Worm (Caenorhabditis elegans) whole organism, L3 larva: ENCODE data around the gene fbxa-47.
A peak's percentile ranks its signal among the peaks of the same experiment; 100 is the strongest.

Experiments
- R02D3.7 ChIP-seq: fragments of 150-350 bp; optimal IDR thresholded peaks from 2 replicates; lab custom pipeline; 2014; ENCODE audit warnings: missing biosample characterization, missing genetic modification characterization
- ZK546.5 ChIP-seq: sonication (generic microtip); optimal IDR thresholded peaks from 2 replicates; lab custom pipeline; 2017; ENCODE audit warnings: missing biosample characterization, missing genetic modification characterization
- aly-2 ChIP-seq: fragments of 150-350 bp; optimal IDR thresholded peaks from 2 replicates; lab custom pipeline; 2014; ENCODE audit warnings: missing biosample characterization, missing genetic modification characterization
- ama-1 ChIP-seq: fragments of 150-350 bp; optimal IDR thresholded peaks from 2 replicates; lab custom pipeline; 2018
- ceh-16 ChIP-seq: sonication (generic microtip); optimal IDR thresholded peaks from 2 replicates; lab custom pipeline; 2017; ENCODE audit warnings: missing biosample characterization, missing genetic modification characterization
- ceh-28 ChIP-seq: fragments of 150-350 bp; optimal IDR thresholded peaks from 2 replicates; lab custom pipeline; 2014; ENCODE audit warnings: missing biosample characterization, missing genetic modification reagents, missing genetic modification characterization
- ceh-82 ChIP-seq: fragments of 150-350 bp; optimal IDR thresholded peaks from 2 replicates; lab custom pipeline; 2014; ENCODE audit warnings: missing biosample characterization, missing genetic modification characterization
- egl-27 ChIP-seq: sonication (generic microtip); optimal IDR thresholded peaks from 4 replicates; lab custom pipeline; 2017; ENCODE audit warnings: missing biosample characterization, missing genetic modification reagents, missing genetic modification characterization
- egl-5 ChIP-seq: fragments of 150-350 bp; optimal IDR thresholded peaks from 2 replicates; lab custom pipeline; 2017; ENCODE audit warnings: missing biosample characterization, missing genetic modification reagents, missing genetic modification characterization, inconsistent platforms
- elt-1 ChIP-seq: fragments of 150-350 bp; optimal IDR thresholded peaks from 2 replicates; lab custom pipeline; 2014; ENCODE audit warnings: missing biosample characterization, missing genetic modification characterization
- elt-2 ChIP-seq: sonication (generic microtip); optimal IDR thresholded peaks from 2 replicates; lab custom pipeline; 2016; ENCODE audit warnings: missing genetic modification reagents, mild to moderate bottlenecking, missing genetic modification characterization, missing compliant biosample characterization
- elt-3 ChIP-seq, 3 experiments: fragments of 150-350 bp in 1 of 3; sonication (generic microtip) in 2 of 3; optimal IDR thresholded peaks; 2 replicates in 2 of 3; 4 replicates in 1 of 3; lab custom pipeline; 2014 to 2017; ENCODE audit warnings: missing biosample characterization in 3 of 3, missing genetic modification characterization in 3 of 3
- fkh-2 ChIP-seq: fragments of 150-350 bp; optimal IDR thresholded peaks from 2 replicates; lab custom pipeline; 2014; ENCODE audit warnings: missing biosample characterization, missing genetic modification reagents, missing genetic modification characterization
- hmg-11 ChIP-seq: sonication (generic microtip); optimal IDR thresholded peaks from 2 replicates; lab custom pipeline; 2016; ENCODE audit warnings: missing genetic modification characterization, missing compliant biosample characterization
- jun-1 ChIP-seq: fragments of 150-350 bp; optimal IDR thresholded peaks from 2 replicates; lab custom pipeline; 2014; ENCODE audit warnings: missing biosample characterization, missing genetic modification reagents, missing genetic modification characterization
- lin-15B ChIP-seq: fragments of 150-350 bp; optimal IDR thresholded peaks from 2 replicates; lab custom pipeline; 2014; ENCODE audit warnings: missing biosample characterization, missing genetic modification characterization
- mdl-1 ChIP-seq: fragments of 150-350 bp; optimal IDR thresholded peaks from 2 replicates; lab custom pipeline; 2014; ENCODE audit warnings: missing biosample characterization, missing genetic modification characterization
- mml-1 ChIP-seq: fragments of 150-350 bp; sonication (generic microtip); optimal IDR thresholded peaks from 3 replicates; lab custom pipeline; 2014; ENCODE audit warnings: missing biosample characterization, missing genetic modification characterization
- nhr-11 ChIP-seq: fragments of 150-350 bp; optimal IDR thresholded peaks from 2 replicates; lab custom pipeline; 2014; ENCODE audit warnings: missing biosample characterization, missing genetic modification characterization
- nhr-12 ChIP-seq: fragments of 150-350 bp; optimal IDR thresholded peaks from 2 replicates; lab custom pipeline; 2014; ENCODE audit warnings: missing biosample characterization, missing genetic modification characterization
- nhr-23 ChIP-seq: fragments of 150-350 bp; optimal IDR thresholded peaks from 2 replicates; lab custom pipeline; 2014; ENCODE audit warnings: missing biosample characterization, missing genetic modification reagents, missing genetic modification characterization
- nhr-237 ChIP-seq: fragments of 150-350 bp; optimal IDR thresholded peaks from 2 replicates; lab custom pipeline; 2014; ENCODE audit warnings: missing biosample characterization, missing genetic modification characterization
- nhr-28 ChIP-seq: fragments of 150-350 bp; optimal IDR thresholded peaks from 2 replicates; lab custom pipeline; 2014; ENCODE audit warnings: missing biosample characterization, missing genetic modification characterization
- nhr-43 ChIP-seq: sonication (generic microtip); optimal IDR thresholded peaks from 2 replicates; lab custom pipeline; 2016; ENCODE audit warnings: mild to moderate bottlenecking, missing genetic modification characterization, missing compliant biosample characterization; ENCODE audit not compliant: poor library complexity, severe bottlenecking
- nhr-67 ChIP-seq: fragments of 150-350 bp; optimal IDR thresholded peaks from 2 replicates; lab custom pipeline; 2014; ENCODE audit warnings: missing biosample characterization, missing genetic modification characterization
- nhr-76 ChIP-seq: fragments of 150-350 bp; sonication (generic microtip); optimal IDR thresholded peaks from 5 replicates; lab custom pipeline; 2014; ENCODE audit warnings: missing biosample characterization, missing genetic modification characterization
- nhr-77 ChIP-seq: fragments of 150-350 bp; optimal IDR thresholded peaks from 2 replicates; lab custom pipeline; 2014; ENCODE audit warnings: missing biosample characterization, missing genetic modification characterization
- pha-4 ChIP-seq: fragments of 150-350 bp; optimal IDR thresholded peaks from 2 replicates; lab custom pipeline; 2014; ENCODE audit warnings: missing biosample characterization, missing genetic modification reagents, missing genetic modification characterization
- pqm-1 ChIP-seq: fragments of 150-350 bp; optimal IDR thresholded peaks from 2 replicates; lab custom pipeline; 2017; ENCODE audit warnings: missing biosample characterization, missing genetic modification characterization, inconsistent platforms
- sea-2 ChIP-seq: fragments of 150-350 bp; sonication (generic microtip); optimal IDR thresholded peaks from 4 replicates; lab custom pipeline; 2014; ENCODE audit warnings: missing biosample characterization, missing genetic modification reagents, missing genetic modification characterization
- skn-1 ChIP-seq: fragments of 150-350 bp; optimal IDR thresholded peaks from 2 replicates; lab custom pipeline; 2014; ENCODE audit warnings: missing biosample characterization, missing genetic modification characterization
- snpc-4 ChIP-seq: fragments of 150-350 bp; optimal IDR thresholded peaks from 2 replicates; lab custom pipeline; 2014; ENCODE audit warnings: missing biosample characterization, missing genetic modification characterization
- tbx-2 ChIP-seq: sonication (generic microtip); optimal IDR thresholded peaks from 2 replicates; lab custom pipeline; 2016; ENCODE audit warnings: mild to moderate bottlenecking, missing genetic modification characterization, missing compliant biosample characterization
- zag-1 ChIP-seq: fragments of 150-350 bp; optimal IDR thresholded peaks from 2 replicates; lab custom pipeline; 2014; ENCODE audit warnings: missing biosample characterization, missing genetic modification characterization
- ztf-11 ChIP-seq: fragments of 150-350 bp; optimal IDR thresholded peaks from 2 replicates; lab custom pipeline; 2014; ENCODE audit warnings: missing biosample characterization, missing genetic modification characterization

fbxa-47 gene

ce11 chrIII:2243617-2244016 lies 11.4 kb upstream of the fbxa-47 start:
- TF ChIP-seq fkh-2, result no peak
- no peak for TF ChIP-seq elt-2 (tag; lab: Kevin White, UChicago)
- no peak for TF ChIP-seq nhr-12 (tag; lab: Kevin White, UChicago)
- TF ChIP-seq mml-1 (tag; lab: Kevin White, UChicago), result no peak
- no peak for TF ChIP-seq elt-3 (tag; optimal IDR thresholded peaks at IDR 0.05; lab: Kevin White, UChicago)
- no peak for TF ChIP-seq R02D3.7 (tag; lab: Kevin White, UChicago)

ce11 chrIII:2240471-2240870 lies 8.2 kb upstream of the fbxa-47 start, which contains the start of gene srz-56:
Gene srz-56, plus strand, starts transcription at chrIII:2240771.
- TF ChIP-seq lin-15B (tag; lab: Kevin White, UChicago), result no peak
- no peak for TF ChIP-seq ceh-16 (tag; lab: Kevin White, UChicago)
- no peak for TF ChIP-seq egl-5 (tag; lab: Kevin White, UChicago)
- TF ChIP-seq elt-1, result no peak
- no peak for TF ChIP-seq mdl-1 (tag; lab: Kevin White, UChicago)
- no peak for TF ChIP-seq nhr-12 (tag; lab: Kevin White, UChicago)
- no peak for TF ChIP-seq ama-1 (lab: Kevin White, UChicago)
- no peak for TF ChIP-seq skn-1 (tag; lab: Kevin White, UChicago)
- TF ChIP-seq pha-4 (tag; lab: Kevin White, UChicago), result no peak
- TF ChIP-seq elt-2 (tag; lab: Kevin White, UChicago), result no peak
- no peak for TF ChIP-seq nhr-67
- TF ChIP-seq, all 47 proteins: peak for 0

- TF ChIP-seq pqm-1 (peak; percentile 79), zag-1 (tag; lab: Kevin White, UChicago) (no peak), ZK546.5 (tag; lab: Kevin White, UChicago) (no peak), nhr-23 (tag; lab: Kevin White, UChicago) (no peak), ztf-11 (tag; lab: Kevin White, UChicago) (no peak), elt-2 (tag; lab: Kevin White, UChicago) (peak; percentile 93), nhr-76 (tag; lab: Kevin White, UChicago) (no peak), aly-2 (tag; lab: Kevin White, UChicago) (no peak), nhr-43 (tag; lab: Kevin White, UChicago) (no peak), nhr-11 (tag; lab: Kevin White, UChicago) (no peak), nhr-237 (no peak), jun-1 (tag; lab: Kevin White, UChicago) (peak; percentile 35)
- TF ChIP-seq, all 47 proteins: peak for 3
These were observed 7.4 kb upstream of the fbxa-47 start, which contains the start of gene C39B5.10 for ce11 chrIII:2239587-2240144. Gene C39B5.10, minus strand, starts transcription at chrIII:2239637.

- TF ChIP-seq tbx-2 (tag; lab: Kevin White, UChicago), result no peak
- TF ChIP-seq ceh-28 (tag; lab: Kevin White, UChicago), result no peak
These were observed 2.1 kb upstream of the fbxa-47 start, which contains the start of gene C39B5.2 for ce11 chrIII:2234192-2234934. Gene C39B5.2, plus strand, starts transcription at chrIII:2234884.

- TF ChIP-seq tbx-2 (tag; lab: Kevin White, UChicago), result no peak
- TF ChIP-seq pha-4 (tag; lab: Kevin White, UChicago), result peak; percentile 61
- TF ChIP-seq zag-1 (tag; lab: Kevin White, UChicago), result no peak
- TF ChIP-seq snpc-4, result no peak
- TF ChIP-seq elt-1, result no peak
- TF ChIP-seq elt-3 (tag; optimal IDR thresholded peaks at IDR 0.05; lab: Kevin White, UChicago), result no peak
- TF ChIP-seq egl-27 (tag; lab: Kevin White, UChicago), result no peak
- no peak for TF ChIP-seq nhr-237
- TF ChIP-seq, all 47 proteins: peak for 1
These were observed 1.1 kb upstream of the fbxa-47 start for ce11 chrIII:2233399-2233798.

ce11 chrIII:2227407-2227806 lies 4.9 kb downstream of the fbxa-47 start, which contains the start of gene fbxa-62:
Gene fbxa-62, plus strand, starts transcription at chrIII:2227707.
- TF ChIP-seq lin-15B (tag; lab: Kevin White, UChicago), result no peak
- TF ChIP-seq ztf-11 (tag; lab: Kevin White, UChicago), result no peak
- TF ChIP-seq pha-4 (tag; lab: Kevin White, UChicago), result no peak
- TF ChIP-seq nhr-43 (tag; lab: Kevin White, UChicago), result no peak
- no peak for TF ChIP-seq elt-3 (tag; optimal IDR thresholded peaks at IDR 0.05; lab: Kevin White, UChicago)
- no peak for TF ChIP-seq tbx-2 (tag; lab: Kevin White, UChicago)
- TF ChIP-seq mml-1 (tag; lab: Kevin White, UChicago), result no peak
- no peak for TF ChIP-seq sea-2 (GFP tag; lab: Kevin White, UChicago)
- no peak for TF ChIP-seq nhr-28 (tag; lab: Kevin White, UChicago)
- no peak for TF ChIP-seq hmg-11
- TF ChIP-seq ceh-82 (tag; lab: Kevin White, UChicago), result no peak
- TF ChIP-seq nhr-77 (tag; lab: Kevin White, UChicago), result no peak
